Fruit fly (Drosophila melanogaster): ENCODE measurements around the gene Nmd3.
A peak's percentile ranks its signal among the peaks of the same experiment; 100 is the strongest.

dm6 chrX:2191896-2192295 is 7.4 kb upstream of the Nmd3 start:
- no peak for TF ChIP-seq pzg (GFP tag; optimal IDR thresholded peaks at IDR 0.05)
- TF ChIP-seq ATbp (GFP tag; optimal IDR thresholded peaks at IDR 0.05) = peak; percentile 59
- no peak for TF ChIP-seq ind (GFP tag; optimal IDR thresholded peaks at IDR 0.05)
- TF ChIP-seq CG7271 (tag; optimal IDR thresholded peaks at IDR 0.05) = no peak
- no peak for TF ChIP-seq zfh1 (GFP tag; IDR thresholded peaks at IDR 0.05)
- TF ChIP-seq chn (GFP tag; optimal IDR thresholded peaks at IDR 0.05) = no peak
- TF ChIP-seq Fer3 (tag; optimal IDR thresholded peaks at IDR 0.05) = no peak
- TF ChIP-seq CG10321 (GFP tag; IDR thresholded peaks at IDR 0.05) = no peak
- no peak for TF ChIP-seq usp (GFP tag; optimal IDR thresholded peaks at IDR 0.05)
- TF ChIP-seq Nf-YC (tag; optimal IDR thresholded peaks at IDR 0.05) = no peak
- TF ChIP-seq az2 (GFP tag; optimal IDR thresholded peaks at IDR 0.05) = no peak

All from whole organism, embryonic.